Worm (Caenorhabditis elegans): ENCODE measurements around the gene C52B11.5.

ce11 chrX:1223089-1223488 is 49.5 kb upstream of the C52B11.5 start:
- TF ChIP-seq ZK546.5 (tag; optimal IDR thresholded peaks at IDR 0.05), result no peak
- no peak for TF ChIP-seq ama-1 (optimal IDR thresholded peaks at IDR 0.05)

Data from whole organism, L2 larva.